Fruit fly (Drosophila melanogaster) whole organism, embryonic: Measurements from ENCODE around the gene CG17230.
A peak's percentile ranks its signal among the peaks of the same experiment; 100 is the strongest.

ENCODE experiments used
- Abd-B ChIP-seq: fragments of 200-800 bp; sonication (Bioruptor generic); optimal IDR thresholded peaks from 2 replicates; lab custom pipeline; 2018; ENCODE audit warnings: missing biosample characterization, mild to moderate bottlenecking, missing genetic modification characterization, moderate library complexity
- Antp ChIP-seq: fragments of 200-800 bp; sonication (Bioruptor generic); optimal IDR thresholded peaks from 3 replicates; lab custom pipeline; 2016; ENCODE audit warnings: missing biosample characterization, missing genetic modification characterization
- Bgb ChIP-seq: fragments of 200-800 bp; sonication (Bioruptor generic); IDR thresholded peaks from 2 replicates; pipeline ENCODE4 v1.3.6; 2022; ENCODE audit warnings: missing biosample characterization, missing genetic modification characterization; ENCODE audit not compliant: partially characterized antibody
- CG10147 ChIP-seq: fragments of 200-800 bp; sonication (Bioruptor generic); optimal IDR thresholded peaks from 2 replicates; lab custom pipeline; 2019; ENCODE audit warnings: missing biosample characterization, mild to moderate bottlenecking, missing genetic modification characterization, moderate library complexity
- CG11456 ChIP-seq: fragments of 200-800 bp; sonication (Bioruptor generic); IDR thresholded peaks from 3 replicates; pipeline ENCODE4 v1.3.6; 2022; ENCODE audit warnings: missing biosample characterization, missing genetic modification characterization
- CG12236 ChIP-seq: fragments of 200-800 bp; sonication (Bioruptor generic); optimal IDR thresholded peaks from 2 replicates; lab custom pipeline; 2016; ENCODE audit warnings: missing biosample characterization, missing genetic modification characterization
- CG14667 ChIP-seq: fragments of 200-800 bp; sonication (Bioruptor generic); IDR thresholded peaks from 2 replicates; pipeline ENCODE4 v1.3.6; 2022; ENCODE audit warnings: missing biosample characterization, missing genetic modification characterization
- CG14710 ChIP-seq: fragments of 200-800 bp; sonication (Bioruptor generic); optimal IDR thresholded peaks from 3 replicates; lab custom pipeline; 2019; ENCODE audit warnings: missing biosample characterization, mild to moderate bottlenecking, missing genetic modification characterization, moderate library complexity
- CG15011 ChIP-seq: fragments of 200-800 bp; sonication (Bioruptor generic); optimal IDR thresholded peaks from 3 replicates; lab custom pipeline; 2018; ENCODE audit warnings: missing biosample characterization, mild to moderate bottlenecking, missing genetic modification characterization
- CG15073 ChIP-seq: fragments of 200-800 bp; sonication (Bioruptor generic); optimal IDR thresholded peaks from 2 replicates; lab custom pipeline; 2016; ENCODE audit warnings: missing biosample characterization, missing genetic modification characterization
- CG15601 ChIP-seq: fragments of 200-800 bp; sonication (Bioruptor generic); optimal IDR thresholded peaks from 3 replicates; lab custom pipeline; 2019; ENCODE audit warnings: missing biosample characterization, mild to moderate bottlenecking, missing genetic modification characterization, moderate library complexity
- CG15696 ChIP-seq: fragments of 200-800 bp; sonication (Bioruptor generic); optimal IDR thresholded peaks from 2 replicates; lab custom pipeline; 2019; ENCODE audit warnings: missing biosample characterization, mild to moderate bottlenecking, missing genetic modification characterization, moderate library complexity
- CG16813 ChIP-seq: fragments of 200-800 bp; sonication (Bioruptor generic); IDR thresholded peaks from 3 replicates; pipeline ENCODE4 v1.3.6; 2022; ENCODE audit warnings: missing biosample characterization, missing genetic modification characterization; ENCODE audit not compliant: partially characterized antibody
- CG16815 ChIP-seq: fragments of 200-800 bp; sonication (Bioruptor generic); optimal IDR thresholded peaks from 3 replicates; lab custom pipeline; 2017; ENCODE audit warnings: missing biosample characterization, mild to moderate bottlenecking, missing genetic modification characterization
- CG16863 ChIP-seq: fragments of 200-800 bp; sonication (Bioruptor generic); optimal IDR thresholded peaks from 3 replicates; lab custom pipeline; 2016; ENCODE audit warnings: missing biosample characterization, missing genetic modification characterization
- CG3163 ChIP-seq: fragments of 200-800 bp; sonication (Bioruptor generic); optimal IDR thresholded peaks from 3 replicates; lab custom pipeline; 2016; ENCODE audit warnings: missing biosample characterization, missing genetic modification characterization
- CG3281 ChIP-seq: fragments of 200-800 bp; sonication (Bioruptor generic); optimal IDR thresholded peaks from 3 replicates; lab custom pipeline; 2017; ENCODE audit warnings: missing biosample characterization, mild to moderate bottlenecking, missing genetic modification characterization
- CG4730 ChIP-seq: fragments of 200-800 bp; sonication (Bioruptor generic); IDR thresholded peaks from 2 replicates; pipeline ENCODE4 v1.3.6; 2022; ENCODE audit warnings: missing biosample characterization, missing genetic modification characterization
- CG6813 ChIP-seq: fragments of 200-800 bp; sonication (Bioruptor generic); optimal IDR thresholded peaks from 2 replicates; lab custom pipeline; 2017; ENCODE audit warnings: missing biosample characterization, missing genetic modification characterization, mild to moderate bottlenecking, moderate library complexity, missing genetic modification reagents
- Doc3 ChIP-seq: fragments of 200-800 bp; sonication (Bioruptor generic); IDR thresholded peaks from 3 replicates; pipeline ENCODE4 v1.3.6; 2022; ENCODE audit warnings: missing biosample characterization, missing genetic modification characterization; ENCODE audit not compliant: partially characterized antibody
- Ets97D ChIP-seq: fragments of 200-800 bp; sonication (Bioruptor generic); optimal IDR thresholded peaks from 3 replicates; lab custom pipeline; 2016; ENCODE audit warnings: missing biosample characterization, missing genetic modification characterization
- Gsc ChIP-seq: fragments of 200-800 bp; sonication (Bioruptor generic); IDR thresholded peaks from 2 replicates; pipeline ENCODE4 v1.3.6; 2022; ENCODE audit warnings: missing biosample characterization, missing genetic modification characterization
- Hsf ChIP-seq: fragments of 200-800 bp; sonication (Bioruptor generic); optimal IDR thresholded peaks from 3 replicates; lab custom pipeline; 2016; ENCODE audit warnings: missing biosample characterization, missing genetic modification characterization
- Kr ChIP-seq: fragments of 200-800 bp; sonication (Bioruptor generic); optimal IDR thresholded peaks from 2 replicates; lab custom pipeline; 2017; ENCODE audit warnings: missing biosample characterization, mild to moderate bottlenecking, missing genetic modification characterization
- Lim3 ChIP-seq: fragments of 200-800 bp; sonication (Bioruptor generic); IDR thresholded peaks from 2 replicates; pipeline ENCODE4 v1.3.6; 2022; ENCODE audit warnings: missing biosample characterization, missing genetic modification characterization
- MTF-1 ChIP-seq: fragments of 200-800 bp; sonication (Bioruptor generic); optimal IDR thresholded peaks from 2 replicates; lab custom pipeline; 2018; ENCODE audit warnings: missing biosample characterization, mild to moderate bottlenecking, missing genetic modification characterization, borderline replicate concordance
- Max ChIP-seq: fragments of 200-800 bp; sonication (Bioruptor generic); optimal IDR thresholded peaks from 2 replicates; lab custom pipeline; 2016; ENCODE audit warnings: missing biosample characterization, mild to moderate bottlenecking, missing genetic modification characterization
- Sry-β ChIP-seq: fragments of 200-800 bp; sonication (Bioruptor generic); optimal IDR thresholded peaks from 2 replicates; lab custom pipeline; 2018; ENCODE audit warnings: missing biosample characterization, mild to moderate bottlenecking, missing genetic modification characterization, moderate library complexity
- Xbp1 ChIP-seq: fragments of 200-800 bp; sonication (Bioruptor generic); optimal IDR thresholded peaks from 3 replicates; lab custom pipeline; 2016; ENCODE audit warnings: missing biosample characterization, mild to moderate bottlenecking, missing genetic modification characterization
- amos ChIP-seq: fragments of 200-800 bp; sonication (Bioruptor generic); IDR thresholded peaks from 2 replicates; pipeline ENCODE4 v1.3.6; 2022; ENCODE audit warnings: missing biosample characterization, missing genetic modification characterization; ENCODE audit not compliant: partially characterized antibody
- bigmax ChIP-seq: fragments of 200-800 bp; sonication (Bioruptor generic); optimal IDR thresholded peaks from 2 replicates; lab custom pipeline; 2018; ENCODE audit warnings: missing biosample characterization, mild to moderate bottlenecking, missing genetic modification characterization
- cad ChIP-seq: fragments of >200 bp; optimal IDR thresholded peaks from 2 replicates; lab custom pipeline; 2017; ENCODE audit warnings: missing biosample characterization, missing genetic modification characterization
- crol ChIP-seq: fragments of 200-800 bp; sonication (Bioruptor generic); IDR thresholded peaks from 2 replicates; pipeline ENCODE4 v1.3.6; 2022; ENCODE audit warnings: missing biosample characterization, missing genetic modification characterization
- ems ChIP-seq: fragments of 200-800 bp; sonication (Bioruptor generic); optimal IDR thresholded peaks from 3 replicates; lab custom pipeline; 2016; ENCODE audit warnings: missing biosample characterization, missing genetic modification characterization
- exex ChIP-seq: fragments of 200-800 bp; sonication (Bioruptor generic); optimal IDR thresholded peaks from 4 replicates; lab custom pipeline; 2018; ENCODE audit warnings: missing biosample characterization, mild to moderate bottlenecking, missing genetic modification characterization, moderate library complexity
- gem ChIP-seq: fragments of 200-800 bp; sonication (Bioruptor generic); optimal IDR thresholded peaks from 2 replicates; lab custom pipeline; 2019; ENCODE audit warnings: missing biosample characterization, mild to moderate bottlenecking, missing genetic modification characterization, moderate library complexity
- grn ChIP-seq: fragments of 200-800 bp; sonication (Bioruptor generic); optimal IDR thresholded peaks from 3 replicates; lab custom pipeline; 2017; ENCODE audit warnings: missing biosample characterization, missing genetic modification characterization
- jigr1 ChIP-seq: fragments of 200-800 bp; sonication (Bioruptor generic); IDR thresholded peaks from 3 replicates; pipeline ENCODE4 v1.3.6; 2022; ENCODE audit warnings: missing biosample characterization, missing genetic modification characterization
- jumu ChIP-seq: fragments of 200-800 bp; sonication (Bioruptor generic); optimal IDR thresholded peaks from 3 replicates; lab custom pipeline; 2016; ENCODE audit warnings: missing biosample characterization, missing genetic modification characterization
- kah ChIP-seq: fragments of 200-800 bp; sonication (Bioruptor generic); optimal IDR thresholded peaks from 2 replicates; lab custom pipeline; 2018; ENCODE audit warnings: missing biosample characterization, mild to moderate bottlenecking, missing genetic modification characterization
- klu ChIP-seq: fragments of 200-800 bp; sonication (Bioruptor generic); IDR thresholded peaks from 2 replicates; pipeline ENCODE4 v1.3.6; 2022; ENCODE audit warnings: missing biosample characterization, missing genetic modification characterization
- luna ChIP-seq: fragments of 200-800 bp; sonication (Bioruptor generic); optimal IDR thresholded peaks from 2 replicates; lab custom pipeline; 2016; ENCODE audit warnings: missing biosample characterization, missing genetic modification characterization
- pan ChIP-seq, 4 experiments: fragments of >200 bp in 3 of 4; fragments of 200-800 bp in 1 of 4; sonication (Bioruptor generic) in 1 of 4; optimal IDR thresholded peaks in 3 of 4; IDR thresholded peaks in 1 of 4; 2 replicates each; pipeline versions ENCODE4 v1.3.6 to Lab custom; 2017 to 2022; ENCODE audit warnings: missing biosample characterization in 2 of 4, missing genetic modification characterization in 2 of 4, mixed read lengths in 1 of 4
- peb ChIP-seq: fragments of 200-800 bp; sonication (Bioruptor generic); IDR thresholded peaks from 2 replicates; pipeline ENCODE4 v1.3.6; 2022; ENCODE audit warnings: missing biosample characterization, missing genetic modification characterization
- slou ChIP-seq: fragments of 200-800 bp; sonication (Bioruptor generic); optimal IDR thresholded peaks from 3 replicates; lab custom pipeline; 2016; ENCODE audit warnings: missing biosample characterization, missing genetic modification characterization
- sqz ChIP-seq: fragments of 200-800 bp; sonication (Bioruptor generic); optimal IDR thresholded peaks from 3 replicates; lab custom pipeline; 2018; ENCODE audit warnings: missing biosample characterization, mild to moderate bottlenecking, missing genetic modification characterization
- stc ChIP-seq: fragments of 200-800 bp; sonication (Bioruptor generic); IDR thresholded peaks from 2 replicates; pipeline ENCODE4 v1.3.6; 2022; ENCODE audit warnings: missing biosample characterization, missing genetic modification characterization
- tll ChIP-seq, 2 experiments: fragments of 200-800 bp in 1 of 2; fragments of >200 bp in 1 of 2; sonication (Bioruptor generic) in 1 of 2; optimal IDR thresholded peaks; 2 replicates each; lab custom pipeline; 2017 to 2019; ENCODE audit warnings: missing biosample characterization in 2 of 2, missing genetic modification characterization in 2 of 2, mild to moderate bottlenecking in 1 of 2, moderate library complexity in 1 of 2
- wdn ChIP-seq: fragments of 200-800 bp; sonication (Bioruptor generic); IDR thresholded peaks from 2 replicates; pipeline ENCODE4 v1.3.6; 2022; ENCODE audit warnings: missing biosample characterization, missing genetic modification characterization

CG17230 gene

DNA sequence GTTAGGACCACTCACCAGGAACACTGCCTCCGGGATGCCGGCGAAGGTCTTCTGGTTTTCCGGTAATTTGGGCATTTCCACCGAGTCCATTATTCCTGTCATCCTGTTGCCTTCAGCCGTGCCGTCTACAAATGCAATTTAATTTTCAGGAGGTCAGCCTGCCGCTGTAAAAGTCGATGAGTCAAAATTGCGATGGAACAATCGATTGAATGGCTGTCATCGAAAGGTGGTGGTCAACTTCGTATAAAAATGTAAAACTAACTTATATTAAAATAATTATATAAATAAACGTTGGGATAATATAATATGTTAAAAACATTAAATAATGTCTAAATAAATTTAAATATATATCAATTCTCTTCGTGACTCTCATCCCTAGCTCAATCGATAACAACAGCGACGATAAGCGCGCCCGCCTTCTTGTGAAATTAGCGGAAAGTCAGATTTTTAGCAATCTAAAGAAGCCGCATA lies 27.9 kb upstream of the CG17230 start, which contains the start of the genes mgr and Irbp (continued):
- no peak for TF ChIP-seq CG15073 (GFP tag; lab: Kevin White, UChicago)
- no peak for TF ChIP-seq CG3281 (GFP tag; lab: Kevin White, UChicago)
- peak; percentile 34 for TF ChIP-seq jumu
- peak; percentile 91 for TF ChIP-seq stc (GFP tag; lab: Robert Waterston, UW)
- peak; percentile 71 for TF ChIP-seq Lim3 (GFP tag; lab: Robert Waterston, UW)
- peak; percentile 54 for TF ChIP-seq ems (GFP tag; lab: Kevin White, UChicago)
- peak; percentile 52 for TF ChIP-seq MTF-1 (GFP tag; lab: Kevin White, UChicago)
- peak; percentile 4 for TF ChIP-seq CG3163 (GFP tag; lab: Kevin White, UChicago)
- TF ChIP-seq grn: no peak
- TF ChIP-seq CG15696 (tag; lab: Kevin White, UChicago): peak; percentile 95
- TF ChIP-seq sqz (GFP tag; lab: Kevin White, UChicago): no peak
- peak; percentile 86 for TF ChIP-seq bigmax (GFP tag; lab: Kevin White, UChicago)
- TF ChIP-seq kah (GFP tag; lab: Kevin White, UChicago): peak; percentile 68
- TF ChIP-seq luna (GFP tag; lab: Kevin White, UChicago): no peak
- peak; percentile 70 for TF ChIP-seq peb (GFP tag; lab: Robert Waterston, UW)
- peak; percentile 59 for TF ChIP-seq slou (GFP tag; lab: Kevin White, UChicago)
- peak; percentile 92 for TF ChIP-seq CG11456 (GFP tag; lab: Robert Waterston, UW)
- TF ChIP-seq CG4730 (GFP tag; lab: Robert Waterston, UW): peak; percentile 90
- no peak for TF ChIP-seq CG12236 (GFP tag; lab: Kevin White, UChicago)
- peak; percentile 92 for TF ChIP-seq wdn (GFP tag; lab: Robert Waterston, UW)
- peak; percentile 65 for TF ChIP-seq exex (tag; lab: Kevin White, UChicago)
- peak; percentile 89 for TF ChIP-seq Xbp1 (GFP tag; lab: Kevin White, UChicago)
- no peak for TF ChIP-seq Kr (GFP tag; lab: Kevin White, UChicago)
- peak; percentile 94 for TF ChIP-seq CG14710 (tag; lab: Kevin White, UChicago)
- peak; percentile 86 for TF ChIP-seq Doc3 (GFP tag; lab: Robert Waterston, UW)
- TF ChIP-seq CG10147: peak; percentile 92
- peak; percentile 87 for TF ChIP-seq Max (GFP tag; lab: Kevin White, UChicago)
- TF ChIP-seq Hsf (GFP tag; lab: Kevin White, UChicago): peak; percentile 50
- TF ChIP-seq Sry-β: peak; percentile 68
- peak; percentile 82 for TF ChIP-seq Abd-B (GFP tag; lab: Kevin White, UChicago)
- TF ChIP-seq CG16863: peak; percentile 25
- TF ChIP-seq CG6813 (GFP tag; lab: Kevin White, UChicago): peak; percentile 75
- peak; percentile 75 for TF ChIP-seq CG16815 (GFP tag; lab: Kevin White, UChicago)
- TF ChIP-seq CG16813: peak; percentile 83
- TF ChIP-seq amos (GFP tag; lab: Robert Waterston, UW): peak; percentile 74
- TF ChIP-seq Bgb (GFP tag; lab: Robert Waterston, UW): peak; percentile 75
- TF ChIP-seq CG15011: peak; percentile 65
- TF ChIP-seq gem (tag; lab: Kevin White, UChicago): peak; percentile 97
- peak; percentile 53 for TF ChIP-seq Gsc (GFP tag; lab: Robert Waterston, UW)
- peak; percentile 91 for TF ChIP-seq CG14667 (GFP tag; lab: Robert Waterston, UW)
- TF ChIP-seq Ets97D (GFP tag; lab: Kevin White, UChicago): peak; percentile 54
- TF ChIP-seq tll (GFP tag; optimal IDR thresholded peaks at IDR 0.05; lab: Kevin White, UChicago): peak in 1 of 2 experiments; percentile 86
- peak; percentile 91 for TF ChIP-seq CG15601
- no peak for TF ChIP-seq Antp (GFP tag; lab: Kevin White, UChicago)
- TF ChIP-seq jigr1 (GFP tag; lab: Robert Waterston, UW): peak; percentile 72; the same call in 2 of the 3 replicates
- TF ChIP-seq cad (GFP tag; lab: Kevin White, UChicago): no peak
- no peak for TF ChIP-seq pan (optimal IDR thresholded peaks at IDR 0.05; lab: Kevin White, UChicago)
- peak in 1 of 2 experiments; percentile 96 for TF ChIP-seq pan (GFP tag; optimal IDR thresholded peaks at IDR 0.05 in 1 of 2, IDR thresholded peaks at IDR 0.05 in 1 of 2)
- TF ChIP-seq crol (GFP tag; lab: Robert Waterston, UW): peak; percentile 68
- peak; percentile 89 for TF ChIP-seq klu (GFP tag; lab: Robert Waterston, UW)
